Worm (Caenorhabditis elegans) whole organism, L2 larva: ENCODE measurements around the gene F14D7.9.

Experiments used
- R02D3.7 ChIP-seq: fragments of 150-350 bp; optimal IDR thresholded peaks from 2 replicates; lab custom pipeline; 2014; ENCODE audit warnings: missing biosample characterization, missing genetic modification characterization
- ZK546.5 ChIP-seq: sonication (generic microtip); optimal IDR thresholded peaks from 2 replicates; lab custom pipeline; 2017; ENCODE audit warnings: missing biosample characterization, missing genetic modification characterization
- alr-1 ChIP-seq: fragments of 150-350 bp; optimal IDR thresholded peaks from 2 replicates; lab custom pipeline; 2014; ENCODE audit warnings: missing biosample characterization, missing genetic modification characterization
- aly-2 ChIP-seq: fragments of 150-350 bp; optimal IDR thresholded peaks from 2 replicates; lab custom pipeline; 2014; ENCODE audit warnings: missing biosample characterization, missing genetic modification characterization
- ama-1 ChIP-seq: fragments of 150-350 bp; optimal IDR thresholded peaks from 2 replicates; lab custom pipeline; 2018; ENCODE audit warnings: inconsistent platforms
- ceh-16 ChIP-seq: fragments of 150-350 bp; optimal IDR thresholded peaks from 2 replicates; lab custom pipeline; 2014; ENCODE audit warnings: missing biosample characterization, missing genetic modification characterization
- ceh-82 ChIP-seq: fragments of 150-350 bp; optimal IDR thresholded peaks from 2 replicates; lab custom pipeline; 2014; ENCODE audit warnings: missing biosample characterization, missing genetic modification characterization
- crh-2 ChIP-seq: sonication (generic microtip); optimal IDR thresholded peaks from 2 replicates; lab custom pipeline; 2017; ENCODE audit warnings: missing biosample characterization, missing genetic modification characterization
- elt-1 ChIP-seq: fragments of 150-350 bp; optimal IDR thresholded peaks from 2 replicates; lab custom pipeline; 2014; ENCODE audit warnings: missing biosample characterization, missing genetic modification characterization
- elt-3 ChIP-seq: sonication (generic microtip); optimal IDR thresholded peaks from 2 replicates; lab custom pipeline; 2017; ENCODE audit warnings: missing biosample characterization, missing genetic modification characterization
- fos-1 ChIP-seq: fragments of 150-350 bp; optimal IDR thresholded peaks from 2 replicates; lab custom pipeline; 2014; ENCODE audit warnings: missing biosample characterization, missing genetic modification characterization
- lin-13 ChIP-seq: fragments of 150-350 bp; optimal IDR thresholded peaks from 2 replicates; lab custom pipeline; 2014; ENCODE audit warnings: missing biosample characterization, missing genetic modification reagents, missing genetic modification characterization
- lin-39 ChIP-seq: fragments of 150-350 bp; optimal IDR thresholded peaks from 2 replicates; lab custom pipeline; 2014; ENCODE audit warnings: missing biosample characterization, missing genetic modification reagents, missing genetic modification characterization
- lsy-2 ChIP-seq, 2 experiments: fragments of 150-350 bp in 1 of 2; sonication (generic microtip) in 1 of 2; optimal IDR thresholded peaks; 2 replicates each; lab custom pipeline; 2014 to 2017; ENCODE audit warnings: missing biosample characterization in 2 of 2, missing genetic modification characterization in 2 of 2
- mab-5 ChIP-seq: fragments of 150-350 bp; optimal IDR thresholded peaks from 2 replicates; lab custom pipeline; 2014; ENCODE audit warnings: missing biosample characterization, missing genetic modification characterization
- mbf-1 ChIP-seq: sonication (generic microtip); optimal IDR thresholded peaks from 2 replicates; lab custom pipeline; 2017; ENCODE audit warnings: missing biosample characterization, missing genetic modification characterization
- nhr-11 ChIP-seq: fragments of 150-350 bp; optimal IDR thresholded peaks from 2 replicates; lab custom pipeline; 2014; ENCODE audit warnings: missing biosample characterization, missing genetic modification characterization
- nhr-21 ChIP-seq: fragments of 150-350 bp; optimal IDR thresholded peaks from 2 replicates; lab custom pipeline; 2014; ENCODE audit warnings: missing biosample characterization, missing genetic modification characterization
- nhr-23 ChIP-seq: fragments of 150-350 bp; optimal IDR thresholded peaks from 2 replicates; lab custom pipeline; 2014; ENCODE audit warnings: missing biosample characterization, missing genetic modification reagents, missing genetic modification characterization
- nhr-237 ChIP-seq: fragments of 150-350 bp; optimal IDR thresholded peaks from 2 replicates; lab custom pipeline; 2014; ENCODE audit warnings: missing biosample characterization, missing genetic modification characterization
- nhr-25 ChIP-seq: fragments of 150-350 bp; sonication (generic microtip); optimal IDR thresholded peaks from 3 replicates; lab custom pipeline; 2014; ENCODE audit warnings: missing biosample characterization, missing genetic modification characterization
- nhr-6 ChIP-seq: fragments of 150-350 bp; optimal IDR thresholded peaks from 2 replicates; lab custom pipeline; 2014; ENCODE audit warnings: missing biosample characterization, missing genetic modification characterization
- nhr-77 ChIP-seq: fragments of 150-350 bp; optimal IDR thresholded peaks from 2 replicates; lab custom pipeline; 2014; ENCODE audit warnings: missing biosample characterization, missing genetic modification characterization
- peb-1 ChIP-seq: fragments of 150-350 bp; optimal IDR thresholded peaks from 2 replicates; lab custom pipeline; 2014; ENCODE audit warnings: missing biosample characterization, missing genetic modification characterization
- sem-4 ChIP-seq: fragments of 150-350 bp; optimal IDR thresholded peaks from 2 replicates; lab custom pipeline; 2014; ENCODE audit warnings: missing biosample characterization, missing genetic modification reagents, missing genetic modification characterization
- skn-1 ChIP-seq: sonication (generic microtip); optimal IDR thresholded peaks from 2 replicates; lab custom pipeline; 2017; ENCODE audit warnings: missing biosample characterization, missing genetic modification characterization
- sma-3 ChIP-seq: sonication (generic microtip); optimal IDR thresholded peaks from 2 replicates; lab custom pipeline; 2016; ENCODE audit warnings: missing genetic modification reagents, missing genetic modification characterization, missing compliant biosample characterization
- sma-9 ChIP-seq, 2 experiments: fragments of 150-350 bp in 1 of 2; sonication (generic microtip) in 1 of 2; optimal IDR thresholded peaks; 2 replicates each; lab custom pipeline; 2014 to 2016; ENCODE audit warnings: missing genetic modification characterization in 2 of 2, mild to moderate bottlenecking in 1 of 2, missing biosample characterization in 1 of 2, missing compliant biosample characterization in 1 of 2, missing genetic modification reagents in 1 of 2, moderate library complexity in 1 of 2
- snpc-4 ChIP-seq: fragments of 150-350 bp; optimal IDR thresholded peaks from 2 replicates; lab custom pipeline; 2014; ENCODE audit warnings: missing biosample characterization, missing genetic modification characterization
- unc-39 ChIP-seq: fragments of 150-350 bp; optimal IDR thresholded peaks from 2 replicates; lab custom pipeline; 2014; ENCODE audit warnings: missing biosample characterization, missing genetic modification characterization
- unc-55 ChIP-seq: fragments of 150-350 bp; sonication (generic microtip); optimal IDR thresholded peaks from 3 replicates; lab custom pipeline; 2014; ENCODE audit warnings: missing biosample characterization, missing genetic modification reagents, missing genetic modification characterization
- unc-62 ChIP-seq: fragments of 150-350 bp; optimal IDR thresholded peaks from 2 replicates; lab custom pipeline; 2014; ENCODE audit warnings: missing biosample characterization, missing genetic modification reagents, missing genetic modification characterization
- zag-1 ChIP-seq: fragments of 150-350 bp; optimal IDR thresholded peaks from 2 replicates; lab custom pipeline; 2014; ENCODE audit warnings: missing biosample characterization, missing genetic modification characterization
- ztf-1 ChIP-seq: fragments of 200-800 bp; sonication (Bioruptor generic); conservative IDR thresholded peaks from 2 replicates; pipeline ENCODE4 v1.3.6; 2022; ENCODE audit warnings: missing genetic modification characterization, missing compliant biosample characterization
- ztf-11 ChIP-seq: sonication (generic microtip); optimal IDR thresholded peaks from 2 replicates; lab custom pipeline; 2017; ENCODE audit warnings: missing biosample characterization, missing genetic modification characterization
- ztf-4 ChIP-seq: fragments of 150-350 bp; optimal IDR thresholded peaks from 2 replicates; lab custom pipeline; 2014; ENCODE audit warnings: missing biosample characterization, missing genetic modification characterization

The F14D7.9 gene

DNA sequence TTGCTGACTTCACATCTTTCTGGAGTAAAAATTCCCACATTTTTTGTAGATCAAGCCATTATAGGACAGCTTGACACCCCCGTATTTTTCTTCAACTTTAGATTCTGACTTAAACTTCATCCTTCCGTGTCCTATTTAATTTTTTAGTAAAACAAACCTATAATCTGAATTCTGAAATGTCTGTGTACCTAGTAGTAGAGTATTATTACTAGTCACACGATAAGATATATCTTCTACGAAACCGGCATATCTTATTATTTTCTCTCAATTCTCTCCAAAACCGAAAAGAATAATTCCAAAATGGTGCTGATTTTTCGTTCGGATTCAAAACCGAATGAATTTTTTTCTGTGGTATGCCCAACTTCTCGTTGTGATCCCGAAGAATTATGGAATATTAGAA is at the start of gene F14D7.9:
F14D7.9 (plus strand) TSS at position 301 of the 400 bp plus-strand sequence.
- TF ChIP-seq nhr-6 (tag; lab: Kevin White, UChicago) (no peak), mab-5 (tag; lab: Kevin White, UChicago) (no peak), snpc-4 (tag; lab: Kevin White, UChicago) (no peak), nhr-25 (tag; lab: Kevin White, UChicago) (no peak), peb-1 (no peak), ztf-1 (GFP tag; lab: Robert Waterston, UW) (no peak), sma-3 (no peak), nhr-11 (tag; lab: Kevin White, UChicago) (no peak), unc-39 (no peak), R02D3.7 (tag; lab: Kevin White, UChicago) (no peak), fos-1 (tag; lab: Kevin White, UChicago) (no peak)

DNA sequence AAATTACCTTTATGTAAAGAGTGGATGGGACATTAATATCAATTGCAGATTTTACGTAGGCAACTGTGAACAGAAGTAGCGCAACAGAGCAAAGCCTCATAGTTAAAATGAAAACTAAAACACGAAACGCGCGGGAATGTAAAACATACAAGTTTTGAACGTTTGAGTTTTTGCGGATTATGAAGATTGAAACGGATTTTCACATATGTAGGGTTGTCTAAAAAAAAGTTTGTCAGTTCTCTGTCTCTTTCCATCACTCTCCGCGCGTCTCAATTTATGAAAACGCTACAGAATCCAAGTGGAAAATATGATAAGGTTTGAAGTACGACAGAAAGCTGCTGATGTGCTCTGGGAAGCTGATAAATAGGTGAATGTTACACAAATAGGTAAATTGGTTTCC is 47.7 kb upstream of the F14D7.9 start, which contains the start of gene K02E11.3:
K02E11.3 (minus strand) TSS at position 101 of the 400 bp plus-strand sequence.
- TF ChIP-seq nhr-25 (tag; lab: Kevin White, UChicago) (no peak), nhr-23 (no peak), ztf-11 (tag; lab: Kevin White, UChicago) (no peak), ZK546.5 (tag; lab: Kevin White, UChicago) (no peak), ceh-16 (tag; lab: Kevin White, UChicago) (no peak), nhr-77 (tag; lab: Kevin White, UChicago) (no peak), unc-55 (no peak), lin-13 (GFP tag; lab: Kevin White, UChicago) (no peak), nhr-21 (tag; lab: Kevin White, UChicago) (no peak), skn-1 (tag; lab: Kevin White, UChicago) (no peak), crh-2 (tag; lab: Kevin White, UChicago) (no peak), ceh-82 (tag; lab: Kevin White, UChicago) (no peak), elt-1 (tag; lab: Kevin White, UChicago) (no peak), sem-4 (tag; lab: Kevin White, UChicago) (no peak), snpc-4 (tag; lab: Kevin White, UChicago) (no peak), unc-62 (no peak), ztf-1 (GFP tag; lab: Robert Waterston, UW) (no peak), fos-1 (tag; lab: Kevin White, UChicago) (no peak), ztf-4 (no peak), lin-39 (no peak)
- TF ChIP-seq, all 48 proteins: peak for 0

DNA sequence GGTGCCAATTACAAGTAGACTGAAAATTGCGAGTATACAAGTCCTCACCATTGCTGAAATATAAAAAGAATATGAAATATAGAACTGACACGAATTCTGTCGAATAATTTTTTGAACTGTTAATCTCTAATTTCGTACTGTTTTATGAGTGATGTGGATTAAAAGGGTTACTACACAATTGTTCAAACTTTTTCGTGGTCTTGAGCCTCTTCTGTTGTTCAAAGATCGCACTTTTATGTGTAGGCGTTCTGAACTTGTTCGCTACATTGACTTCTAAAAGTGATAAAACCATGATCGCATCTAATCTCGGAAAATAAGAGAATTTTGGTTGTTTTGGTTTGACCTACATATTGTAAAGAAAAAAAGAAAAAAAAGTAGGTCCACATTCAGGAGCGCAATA is 46.5 kb upstream of the F14D7.9 start, which contains the start of gene K02E11.4:
K02E11.4 (minus strand) TSS at position 101 of the 400 bp plus-strand sequence.
- no peak for TF ChIP-seq snpc-4 (tag; lab: Kevin White, UChicago)
- TF ChIP-seq unc-55: no peak
- no peak for TF ChIP-seq elt-3 (tag; lab: Kevin White, UChicago)
- no peak for TF ChIP-seq nhr-237 (tag; lab: Kevin White, UChicago)
- no peak for TF ChIP-seq ama-1 (lab: Kevin White, UChicago)
- TF ChIP-seq mab-5 (tag; lab: Kevin White, UChicago): no peak
- no peak for TF ChIP-seq zag-1 (tag; lab: Kevin White, UChicago)
- no peak for TF ChIP-seq nhr-6 (tag; lab: Kevin White, UChicago)
- no peak for TF ChIP-seq aly-2
- no peak for TF ChIP-seq crh-2 (tag; lab: Kevin White, UChicago)
- no peak for TF ChIP-seq alr-1 (tag; lab: Kevin White, UChicago)
- no peak for TF ChIP-seq ceh-82 (tag; lab: Kevin White, UChicago)
- no peak for TF ChIP-seq sma-9 (GFP tag; optimal IDR thresholded peaks at IDR 0.05; lab: Kevin White, UChicago)
- no peak for TF ChIP-seq sma-9 (tag; optimal IDR thresholded peaks at IDR 0.05; lab: Kevin White, UChicago)
- no peak for TF ChIP-seq nhr-77 (tag; lab: Kevin White, UChicago)
- TF ChIP-seq, all 48 proteins: peak for 0

DNA sequence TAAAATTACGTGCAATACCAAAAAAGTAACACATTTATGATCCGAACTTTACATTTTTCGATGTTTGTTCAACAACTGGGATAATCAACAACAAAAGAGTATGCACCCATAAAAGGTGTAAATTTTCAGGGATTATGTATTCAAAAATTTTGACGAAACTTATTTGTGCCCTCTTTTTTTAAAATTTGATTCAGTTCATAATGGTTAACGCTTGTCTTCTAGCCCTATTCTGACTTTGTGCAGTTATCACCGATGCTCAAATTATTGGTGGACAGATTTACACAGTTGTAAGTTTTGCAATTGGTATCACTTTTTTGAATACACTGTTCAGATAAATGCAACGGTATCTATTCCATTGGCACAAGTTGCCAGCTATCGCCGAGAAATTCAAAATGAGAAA is 45.8 kb upstream of the F14D7.9 start, which contains the start of gene K02E11.6:
K02E11.6 (plus strand) TSS at position 149 of the 400 bp plus-strand sequence.
- no peak for TF ChIP-seq aly-2
- no peak for TF ChIP-seq ztf-11 (tag; lab: Kevin White, UChicago)
- TF ChIP-seq lsy-2 (tag; optimal IDR thresholded peaks at IDR 0.05; lab: Kevin White, UChicago): no peak
- no peak for TF ChIP-seq unc-39
- no peak for TF ChIP-seq mbf-1
- no peak for TF ChIP-seq ama-1 (lab: Kevin White, UChicago)
- TF ChIP-seq zag-1 (tag; lab: Kevin White, UChicago): no peak
- TF ChIP-seq sem-4 (tag; lab: Kevin White, UChicago): no peak
- TF ChIP-seq lin-39: no peak
- no peak for TF ChIP-seq nhr-25 (tag; lab: Kevin White, UChicago)
- TF ChIP-seq R02D3.7 (tag; lab: Kevin White, UChicago): no peak
- TF ChIP-seq elt-3 (tag; lab: Kevin White, UChicago): no peak
- no peak for TF ChIP-seq nhr-23
- no peak for TF ChIP-seq crh-2 (tag; lab: Kevin White, UChicago)
- no peak for TF ChIP-seq ceh-16 (tag; lab: Kevin White, UChicago)
